Fruit fly (Drosophila melanogaster) whole organism, embryonic: ENCODE results near the gene Pebp1.
A peak's percentile ranks its signal among the peaks of the same experiment; 100 is the strongest.

Source experiments
- Bgb ChIP-seq: fragments of 200-800 bp; sonication (Bioruptor generic); IDR thresholded peaks from 2 replicates; pipeline ENCODE4 v1.3.6; 2022; ENCODE audit warnings: missing biosample characterization, missing genetic modification characterization; ENCODE audit not compliant: partially characterized antibody
- CG11695 ChIP-seq: fragments of 200-800 bp; sonication (Bioruptor generic); IDR thresholded peaks from 3 replicates; pipeline ENCODE4 v1.3.6; 2022; ENCODE audit warnings: missing biosample characterization, missing genetic modification characterization
- CG11696 ChIP-seq: fragments of 200-800 bp; sonication (Bioruptor generic); IDR thresholded peaks from 2 replicates; pipeline ENCODE4 v1.3.6; 2022; ENCODE audit warnings: missing biosample characterization, missing genetic modification characterization
- CG12071 ChIP-seq: fragments of 200-800 bp; sonication (Bioruptor generic); optimal IDR thresholded peaks from 3 replicates; lab custom pipeline; 2018; ENCODE audit warnings: missing biosample characterization, mild to moderate bottlenecking, missing genetic modification characterization
- CG12299 ChIP-seq: fragments of 200-800 bp; sonication (Bioruptor generic); optimal IDR thresholded peaks from 2 replicates; lab custom pipeline; 2018; ENCODE audit warnings: missing biosample characterization, mild to moderate bottlenecking, missing genetic modification characterization
- CG13424 ChIP-seq: fragments of 200-800 bp; sonication (Bioruptor generic); optimal IDR thresholded peaks from 2 replicates; lab custom pipeline; 2019; ENCODE audit warnings: missing biosample characterization, mild to moderate bottlenecking, missing genetic modification characterization, moderate library complexity
- CG17328 ChIP-seq: fragments of 200-800 bp; sonication (Bioruptor generic); IDR thresholded peaks from 2 replicates; pipeline ENCODE4 v1.3.6; 2022; ENCODE audit warnings: missing biosample characterization, missing genetic modification characterization
- CG18764 ChIP-seq: fragments of 200-800 bp; sonication (Bioruptor generic); optimal IDR thresholded peaks from 3 replicates; lab custom pipeline; 2016; ENCODE audit warnings: missing biosample characterization, missing genetic modification characterization
- CG31441 ChIP-seq: fragments of 200-800 bp; sonication (Bioruptor generic); IDR thresholded peaks from 2 replicates; pipeline ENCODE4 v1.3.6; 2022; ENCODE audit warnings: missing biosample characterization, missing genetic modification characterization
- CG42726 ChIP-seq: fragments of 200-800 bp; sonication (Bioruptor generic); IDR thresholded peaks from 2 replicates; pipeline ENCODE4 v1.3.6; 2022; ENCODE audit warnings: missing biosample characterization, missing genetic modification characterization; ENCODE audit not compliant: partially characterized antibody
- CG4404 ChIP-seq: fragments of 200-800 bp; sonication (Bioruptor generic); IDR thresholded peaks from 2 replicates; pipeline ENCODE4 v1.3.6; 2022; ENCODE audit warnings: missing biosample characterization, missing genetic modification characterization
- CG4707 ChIP-seq: fragments of 200-800 bp; sonication (Bioruptor generic); optimal IDR thresholded peaks from 2 replicates; lab custom pipeline; 2018; ENCODE audit warnings: missing biosample characterization, mild to moderate bottlenecking, missing genetic modification characterization, moderate library complexity
- CG4854 ChIP-seq: fragments of 200-800 bp; sonication (Bioruptor generic); optimal IDR thresholded peaks from 2 replicates; lab custom pipeline; 2016; ENCODE audit warnings: missing biosample characterization, missing genetic modification characterization, inconsistent platforms
- CG7271 ChIP-seq: fragments of 200-800 bp; sonication (Bioruptor generic); optimal IDR thresholded peaks from 2 replicates; lab custom pipeline; 2018; ENCODE audit warnings: missing biosample characterization, mild to moderate bottlenecking, missing genetic modification characterization, moderate library complexity
- CG7839 ChIP-seq: fragments of 200-800 bp; sonication (Bioruptor generic); optimal IDR thresholded peaks from 3 replicates; lab custom pipeline; 2018; ENCODE audit warnings: missing biosample characterization, mild to moderate bottlenecking, missing genetic modification characterization, moderate library complexity
- CG7928 ChIP-seq: fragments of 200-800 bp; sonication (Bioruptor generic); optimal IDR thresholded peaks from 2 replicates; lab custom pipeline; 2017; ENCODE audit warnings: missing biosample characterization, mild to moderate bottlenecking, missing genetic modification characterization
- CG7963 ChIP-seq: fragments of 200-800 bp; sonication (Bioruptor generic); IDR thresholded peaks from 3 replicates; pipeline ENCODE4 v1.3.6; 2022; ENCODE audit warnings: missing biosample characterization, missing genetic modification characterization; ENCODE audit not compliant: partially characterized antibody
- CG8089 ChIP-seq: fragments of 200-800 bp; sonication (Bioruptor generic); optimal IDR thresholded peaks from 3 replicates; lab custom pipeline; 2016; ENCODE audit warnings: missing biosample characterization, missing genetic modification characterization
- CG8359 ChIP-seq: fragments of 200-800 bp; sonication (Bioruptor generic); optimal IDR thresholded peaks from 2 replicates; lab custom pipeline; 2017; ENCODE audit warnings: missing biosample characterization, mild to moderate bottlenecking, missing genetic modification characterization, borderline replicate concordance
- CG8765 ChIP-seq: fragments of 200-800 bp; sonication (Bioruptor generic); IDR thresholded peaks from 2 replicates; pipeline ENCODE4 v1.3.6; 2022; ENCODE audit warnings: missing biosample characterization, missing genetic modification characterization
- CG9215 ChIP-seq: fragments of 200-800 bp; sonication (Bioruptor generic); IDR thresholded peaks from 2 replicates; pipeline ENCODE4 v1.3.6; 2022; ENCODE audit warnings: missing biosample characterization, missing genetic modification characterization
- CG9817 ChIP-seq: fragments of 200-800 bp; sonication (Bioruptor generic); optimal IDR thresholded peaks from 2 replicates; lab custom pipeline; 2018; ENCODE audit warnings: missing biosample characterization, mild to moderate bottlenecking, missing genetic modification characterization, moderate library complexity
- CG9932 ChIP-seq: fragments of 200-800 bp; sonication (Bioruptor generic); IDR thresholded peaks from 2 replicates; pipeline ENCODE4 v1.3.6; 2022; ENCODE audit warnings: missing biosample characterization, missing genetic modification characterization
- CrebB ChIP-seq: fragments of 200-800 bp; sonication (Bioruptor generic); optimal IDR thresholded peaks from 3 replicates; lab custom pipeline; 2018; ENCODE audit warnings: missing biosample characterization, mild to moderate bottlenecking, missing genetic modification characterization
- Gsc ChIP-seq: fragments of 200-800 bp; sonication (Bioruptor generic); IDR thresholded peaks from 2 replicates; pipeline ENCODE4 v1.3.6; 2022; ENCODE audit warnings: missing biosample characterization, missing genetic modification characterization
- Hmr ChIP-seq: fragments of 200-800 bp; sonication (Bioruptor generic); optimal IDR thresholded peaks from 3 replicates; lab custom pipeline; 2017; ENCODE audit warnings: mild to moderate bottlenecking, missing biosample characterization, missing genetic modification reagents, missing genetic modification characterization
- Kr ChIP-seq: fragments of 200-800 bp; sonication (Bioruptor generic); optimal IDR thresholded peaks from 2 replicates; lab custom pipeline; 2017; ENCODE audit warnings: missing biosample characterization, mild to moderate bottlenecking, missing genetic modification characterization
- Max ChIP-seq: fragments of 200-800 bp; sonication (Bioruptor generic); optimal IDR thresholded peaks from 2 replicates; lab custom pipeline; 2016; ENCODE audit warnings: missing biosample characterization, mild to moderate bottlenecking, missing genetic modification characterization
- Optix ChIP-seq: fragments of 200-800 bp; sonication (Bioruptor generic); IDR thresholded peaks from 3 replicates; pipeline ENCODE4 v1.3.6; 2022; ENCODE audit warnings: missing biosample characterization, missing genetic modification characterization
- Scr ChIP-seq: fragments of 200-800 bp; sonication (Bioruptor generic); IDR thresholded peaks from 2 replicates; pipeline ENCODE4 v1.3.6; 2022; ENCODE audit warnings: missing biosample characterization, missing genetic modification characterization; ENCODE audit not compliant: partially characterized antibody
- Ssrp ChIP-seq: fragments of 200-800 bp; sonication (Bioruptor generic); optimal IDR thresholded peaks from 2 replicates; lab custom pipeline; 2018; ENCODE audit warnings: missing biosample characterization, mild to moderate bottlenecking, missing genetic modification characterization, moderate library complexity
- TFAM ChIP-seq: fragments of 200-800 bp; sonication (Bioruptor generic); optimal IDR thresholded peaks from 2 replicates; lab custom pipeline; 2017; ENCODE audit warnings: missing biosample characterization, missing genetic modification characterization, inconsistent platforms
- al ChIP-seq: fragments of 200-800 bp; sonication (Bioruptor generic); IDR thresholded peaks from 2 replicates; pipeline ENCODE4 v1.3.6; 2022; ENCODE audit warnings: missing biosample characterization, missing genetic modification characterization
- aop ChIP-seq: fragments of 200-800 bp; sonication (Bioruptor generic); IDR thresholded peaks from 2 replicates; pipeline ENCODE4 v1.3.6; 2022; ENCODE audit warnings: missing biosample characterization, missing genetic modification characterization
- btn ChIP-seq: fragments of 200-800 bp; sonication (Bioruptor generic); optimal IDR thresholded peaks from 2 replicates; lab custom pipeline; 2016; ENCODE audit warnings: missing biosample characterization, missing genetic modification characterization
- chif ChIP-seq, 2 experiments: fragments of 200-800 bp; sonication (Bioruptor generic); optimal IDR thresholded peaks; 3 replicates each; lab custom pipeline; 2016; ENCODE audit warnings: missing biosample characterization in 2 of 2, missing genetic modification characterization in 2 of 2
- gcm ChIP-seq: fragments of 200-800 bp; sonication (Bioruptor generic); optimal IDR thresholded peaks from 2 replicates; lab custom pipeline; 2019; ENCODE audit warnings: missing biosample characterization, mild to moderate bottlenecking, missing genetic modification characterization, moderate library complexity
- gcm2 ChIP-seq: fragments of 200-800 bp; sonication (Bioruptor generic); optimal IDR thresholded peaks from 2 replicates; lab custom pipeline; 2016; ENCODE audit warnings: missing biosample characterization, missing genetic modification characterization
- gfzf ChIP-seq: fragments of 200-800 bp; sonication (Bioruptor generic); optimal IDR thresholded peaks from 2 replicates; lab custom pipeline; 2016; ENCODE audit warnings: missing biosample characterization, mild to moderate bottlenecking, missing genetic modification characterization, moderate library complexity
- gro ChIP-seq: fragments of 200-800 bp; sonication (Bioruptor generic); optimal IDR thresholded peaks from 2 replicates; lab custom pipeline; 2016; ENCODE audit warnings: missing biosample characterization, missing genetic modification characterization
- jing ChIP-seq: fragments of 200-800 bp; sonication (Bioruptor generic); optimal IDR thresholded peaks from 2 replicates; lab custom pipeline; 2018; ENCODE audit warnings: missing biosample characterization, mild to moderate bottlenecking, missing genetic modification characterization
- maf-S ChIP-seq: fragments of 200-800 bp; sonication (Bioruptor generic); optimal IDR thresholded peaks from 2 replicates; lab custom pipeline; 2016; ENCODE audit warnings: missing biosample characterization, missing genetic modification characterization
- peb ChIP-seq: fragments of 200-800 bp; sonication (Bioruptor generic); IDR thresholded peaks from 2 replicates; pipeline ENCODE4 v1.3.6; 2022; ENCODE audit warnings: missing biosample characterization, missing genetic modification characterization
- prd ChIP-seq, 3 experiments: fragments of >200 bp in 2 of 3; fragments of 200-800 bp in 1 of 3; sonication (Bioruptor generic) in 1 of 3; optimal IDR thresholded peaks in 2 of 3; IDR thresholded peaks in 1 of 3; 2 replicates in 2 of 3; 3 replicates in 1 of 3; pipeline versions ENCODE4 v1.3.6 to Lab custom; 2017 to 2022; ENCODE audit warnings: missing biosample characterization in 1 of 3, missing genetic modification characterization in 1 of 3
- pum ChIP-seq: fragments of 200-800 bp; sonication (Bioruptor generic); optimal IDR thresholded peaks from 2 replicates; lab custom pipeline; 2016; ENCODE audit warnings: missing biosample characterization, missing genetic modification characterization
- ranshi ChIP-seq: fragments of 200-800 bp; sonication (Bioruptor generic); IDR thresholded peaks from 2 replicates; pipeline ENCODE4 v1.3.6; 2022; ENCODE audit warnings: missing biosample characterization, missing genetic modification characterization
- row ChIP-seq: fragments of 200-800 bp; sonication (Bioruptor generic); IDR thresholded peaks from 3 replicates; pipeline ENCODE4 v1.3.6; 2022; ENCODE audit warnings: missing biosample characterization, missing genetic modification characterization
- schlank ChIP-seq: fragments of 200-800 bp; sonication (Bioruptor generic); optimal IDR thresholded peaks from 2 replicates; lab custom pipeline; 2018; ENCODE audit warnings: missing biosample characterization, mild to moderate bottlenecking, missing genetic modification characterization
- slbo ChIP-seq: fragments of 200-800 bp; sonication (Bioruptor generic); IDR thresholded peaks from 2 replicates; pipeline ENCODE4 v1.3.6; 2022; ENCODE audit warnings: missing biosample characterization, missing genetic modification characterization
- wdn ChIP-seq: fragments of 200-800 bp; sonication (Bioruptor generic); IDR thresholded peaks from 2 replicates; pipeline ENCODE4 v1.3.6; 2022; ENCODE audit warnings: missing biosample characterization, missing genetic modification characterization
- zfh1 ChIP-seq: fragments of 200-800 bp; sonication (Bioruptor generic); IDR thresholded peaks from 3 replicates; pipeline ENCODE4 v1.3.6; 2022; ENCODE audit warnings: missing biosample characterization, missing genetic modification characterization
- zfh2 ChIP-seq: fragments of 200-800 bp; sonication (Bioruptor generic); optimal IDR thresholded peaks from 2 replicates; lab custom pipeline; 2016; ENCODE audit warnings: missing biosample characterization, missing genetic modification characterization

Gene Pebp1

DNA sequence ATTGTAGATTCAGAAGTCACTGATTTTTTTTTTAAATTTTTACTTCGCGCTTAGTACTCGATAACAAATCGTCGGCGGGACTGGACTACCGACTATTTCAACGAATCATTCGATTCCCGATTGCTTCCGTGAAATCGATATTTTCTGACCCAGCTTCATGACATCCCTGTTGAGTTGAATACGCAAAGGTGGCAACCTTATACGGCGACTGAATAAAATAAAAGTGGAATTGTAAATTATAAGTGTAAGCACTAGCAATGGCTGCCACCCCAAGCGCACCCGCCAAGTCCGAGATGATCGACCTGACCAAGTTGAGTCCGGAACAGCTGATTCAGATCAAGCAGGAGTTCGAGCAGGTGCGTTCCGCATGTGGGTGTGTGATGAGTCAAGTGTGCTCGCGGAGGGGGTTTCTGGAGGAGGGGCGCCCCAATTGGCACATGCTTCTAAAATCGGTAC is 21.2 kb downstream of the Pebp1 start, which contains the start of gene Pfdn5 (continued):
- no peak for TF ChIP-seq CG13424 (tag; lab: Kevin White, UChicago)
- TF ChIP-seq CG18764 (GFP tag; lab: Kevin White, UChicago) = no peak
- no peak for TF ChIP-seq al (GFP tag; lab: Robert Waterston, UW)
- no peak for TF ChIP-seq Gsc (GFP tag; lab: Robert Waterston, UW)
- TF ChIP-seq TFAM = no peak
- TF ChIP-seq CG11695 (GFP tag; lab: Robert Waterston, UW) = no peak
- TF ChIP-seq pum (GFP tag; lab: Kevin White, UChicago) = no peak
- no peak for TF ChIP-seq CG12299
- no peak for TF ChIP-seq prd (optimal IDR thresholded peaks at IDR 0.05; lab: Kevin White, UChicago)
- no peak for TF ChIP-seq prd (GFP tag; IDR thresholded peaks at IDR 0.05; lab: Robert Waterston, UW)
- TF ChIP-seq gro = no peak
- no peak for TF ChIP-seq chif (GFP tag; optimal IDR thresholded peaks at IDR 0.05; lab: Kevin White, UChicago)
- no peak for TF ChIP-seq gcm2
- no peak for TF ChIP-seq CG8359 (GFP tag; lab: Kevin White, UChicago)
- no peak for TF ChIP-seq maf-S (GFP tag; lab: Kevin White, UChicago)
- TF ChIP-seq Max (GFP tag; lab: Kevin White, UChicago) = no peak
- no peak for TF ChIP-seq CG9215 (GFP tag; lab: Robert Waterston, UW)
- TF ChIP-seq CG7839 (tag; lab: Kevin White, UChicago) = no peak
- TF ChIP-seq zfh2 (GFP tag; lab: Kevin White, UChicago) = no peak
- no peak for TF ChIP-seq zfh1 (GFP tag; lab: Robert Waterston, UW)
- peak; percentile 53 for TF ChIP-seq CG7928 (GFP tag; lab: Kevin White, UChicago)
- TF ChIP-seq slbo (GFP tag; lab: Robert Waterston, UW) = no peak
- TF ChIP-seq aop (GFP tag; lab: Robert Waterston, UW) = no peak
- TF ChIP-seq Ssrp (tag; lab: Kevin White, UChicago) = no peak
- TF ChIP-seq btn = no peak
- no peak for TF ChIP-seq row (GFP tag; lab: Robert Waterston, UW)
- no peak for TF ChIP-seq CG8089
- TF ChIP-seq ranshi (GFP tag; lab: Robert Waterston, UW) = no peak
- no peak for TF ChIP-seq Optix (GFP tag; lab: Robert Waterston, UW)
- TF ChIP-seq Kr (GFP tag; lab: Kevin White, UChicago) = no peak
- TF ChIP-seq jing = no peak
- TF ChIP-seq CG4404 (GFP tag; lab: Robert Waterston, UW) = no peak
- TF ChIP-seq CG9817 (tag; lab: Kevin White, UChicago) = no peak
- peak; percentile 89 for TF ChIP-seq CG7963
- no peak for TF ChIP-seq CrebB (tag; lab: Kevin White, UChicago)
- no peak for TF ChIP-seq CG9932 (GFP tag; lab: Robert Waterston, UW)
- peak; percentile 78 for TF ChIP-seq Scr (GFP tag; lab: Robert Waterston, UW)
- peak; percentile 38 for TF ChIP-seq gfzf (GFP tag; lab: Kevin White, UChicago)
- TF ChIP-seq CG4854 (GFP tag; lab: Kevin White, UChicago) = no peak
- TF ChIP-seq CG12071 = no peak
- no peak for TF ChIP-seq gcm
- no peak for TF ChIP-seq CG11696
- no peak for TF ChIP-seq CG42726 (GFP tag; lab: Robert Waterston, UW)
- TF ChIP-seq peb = no peak
- TF ChIP-seq CG8765 (GFP tag; lab: Robert Waterston, UW) = no peak
- TF ChIP-seq CG7271 (tag; lab: Kevin White, UChicago) = no peak
- TF ChIP-seq wdn (GFP tag; lab: Robert Waterston, UW) = no peak
- peak; percentile 91 for TF ChIP-seq Bgb (GFP tag; lab: Robert Waterston, UW)
- TF ChIP-seq CG17328 (GFP tag; lab: Robert Waterston, UW) = no peak
- TF ChIP-seq schlank = no peak
- no peak for TF ChIP-seq CG31441
- TF ChIP-seq Hmr (GFP tag; lab: Kevin White, UChicago) = no peak
- TF ChIP-seq CG4707 (GFP tag; lab: Kevin White, UChicago) = no peak
